Worm (Caenorhabditis elegans) whole organism, midembryonic: Measurements from ENCODE around the gene gpa-6.
A peak's percentile ranks its signal among the peaks of the same experiment; 100 is the strongest.

Source experiments
- klf-2 ChIP-seq: fragments of 200-800 bp; sonication (Bioruptor generic); conservative IDR thresholded peaks from 2 replicates; pipeline ENCODE4 v1.3.6; 2022; ENCODE audit warnings: missing genetic modification reagents, missing genetic modification characterization, missing compliant biosample characterization
- ref-1 ChIP-seq: fragments of 200-800 bp; sonication (Bioruptor generic); conservative IDR thresholded peaks from 2 replicates; pipeline ENCODE4 v1.3.6; 2022; ENCODE audit warnings: missing genetic modification reagents, missing genetic modification characterization, missing compliant biosample characterization
- tab-1 ChIP-seq: fragments of 200-800 bp; sonication (Bioruptor generic); IDR thresholded peaks from 2 replicates; pipeline ENCODE4 v1.3.6; 2022; ENCODE audit warnings: missing genetic modification characterization, missing compliant biosample characterization

ce11 chrX:13144975-13145618 lies 45.9 kb upstream of the gpa-6 start:
- 0 out of 2 replicates have a peak, but pooled peaks have one; percentile 9 for TF ChIP-seq ref-1
- TF ChIP-seq tab-1 (GFP tag; lab: Robert Waterston, UW), result peak; percentile 79
- TF ChIP-seq klf-2, result no peak
